Fruit fly (Drosophila melanogaster) whole organism, embryonic: ENCODE results near the gene CG8100.

ENCODE experiments used
- Aef1 ChIP-seq: fragments of 200-800 bp; sonication (Bioruptor generic); IDR thresholded peaks from 3 replicates; pipeline ENCODE4 v1.3.6; 2022; ENCODE audit warnings: missing biosample characterization, missing genetic modification characterization
- Bdp1 ChIP-seq: fragments of 200-800 bp; sonication (Bioruptor generic); optimal IDR thresholded peaks from 3 replicates; lab custom pipeline; 2016; ENCODE audit warnings: missing biosample characterization, missing genetic modification characterization
- CG11695 ChIP-seq: fragments of 200-800 bp; sonication (Bioruptor generic); IDR thresholded peaks from 3 replicates; pipeline ENCODE4 v1.3.6; 2022; ENCODE audit warnings: missing biosample characterization, missing genetic modification characterization
- CG12391 ChIP-seq: fragments of 200-800 bp; sonication (Bioruptor generic); optimal IDR thresholded peaks from 3 replicates; lab custom pipeline; 2018; ENCODE audit warnings: missing biosample characterization, mild to moderate bottlenecking, missing genetic modification characterization, moderate library complexity
- CG12659 ChIP-seq: fragments of 200-800 bp; sonication (Bioruptor generic); optimal IDR thresholded peaks from 3 replicates; lab custom pipeline; 2017; ENCODE audit warnings: mild to moderate bottlenecking, missing biosample characterization, missing genetic modification reagents, missing genetic modification characterization
- CG13123 ChIP-seq: fragments of 200-800 bp; sonication (Bioruptor generic); optimal IDR thresholded peaks from 2 replicates; lab custom pipeline; 2016; ENCODE audit warnings: missing biosample characterization, missing genetic modification characterization
- CG13424 ChIP-seq: fragments of 200-800 bp; sonication (Bioruptor generic); optimal IDR thresholded peaks from 2 replicates; lab custom pipeline; 2019; ENCODE audit warnings: missing biosample characterization, mild to moderate bottlenecking, missing genetic modification characterization, moderate library complexity
- CG14050 ChIP-seq: fragments of 200-800 bp; sonication (Bioruptor generic); IDR thresholded peaks from 3 replicates; pipeline ENCODE4 v1.3.6; 2022; ENCODE audit warnings: missing biosample characterization, missing genetic modification characterization
- CG14710 ChIP-seq: fragments of 200-800 bp; sonication (Bioruptor generic); optimal IDR thresholded peaks from 3 replicates; lab custom pipeline; 2019; ENCODE audit warnings: missing biosample characterization, mild to moderate bottlenecking, missing genetic modification characterization, moderate library complexity
- CG15269 ChIP-seq: fragments of 200-800 bp; sonication (Bioruptor generic); optimal IDR thresholded peaks from 2 replicates; lab custom pipeline; 2018; ENCODE audit warnings: missing biosample characterization, mild to moderate bottlenecking, missing genetic modification characterization, moderate library complexity
- CG15696 ChIP-seq: fragments of 200-800 bp; sonication (Bioruptor generic); optimal IDR thresholded peaks from 2 replicates; lab custom pipeline; 2019; ENCODE audit warnings: missing biosample characterization, mild to moderate bottlenecking, missing genetic modification characterization, moderate library complexity
- CG1602 ChIP-seq: fragments of 200-800 bp; sonication (Bioruptor generic); optimal IDR thresholded peaks from 3 replicates; lab custom pipeline; 2016; ENCODE audit warnings: missing biosample characterization, missing genetic modification characterization
- CG16815 ChIP-seq: fragments of 200-800 bp; sonication (Bioruptor generic); optimal IDR thresholded peaks from 3 replicates; lab custom pipeline; 2017; ENCODE audit warnings: missing biosample characterization, mild to moderate bottlenecking, missing genetic modification characterization
- CG17359 ChIP-seq: fragments of 200-800 bp; sonication (Bioruptor generic); optimal IDR thresholded peaks from 3 replicates; lab custom pipeline; 2018; ENCODE audit warnings: missing biosample characterization, mild to moderate bottlenecking, missing genetic modification characterization, moderate library complexity
- CG2889 ChIP-seq: fragments of 200-800 bp; sonication (Bioruptor generic); IDR thresholded peaks from 3 replicates; pipeline ENCODE4 v1.3.6; 2022; ENCODE audit warnings: missing biosample characterization, missing genetic modification characterization
- CG30020 ChIP-seq: fragments of 200-800 bp; optimal IDR thresholded peaks from 2 replicates; lab custom pipeline; 2019; ENCODE audit warnings: missing biosample characterization, mild to moderate bottlenecking, missing genetic modification characterization, moderate library complexity
- CG31441 ChIP-seq: fragments of 200-800 bp; sonication (Bioruptor generic); IDR thresholded peaks from 2 replicates; pipeline ENCODE4 v1.3.6; 2022; ENCODE audit warnings: missing biosample characterization, missing genetic modification characterization
- CG33557 ChIP-seq: fragments of 200-800 bp; sonication (Bioruptor generic); optimal IDR thresholded peaks from 2 replicates; lab custom pipeline; 2019; ENCODE audit warnings: missing biosample characterization, mild to moderate bottlenecking, missing genetic modification characterization, moderate library complexity
- CG34224 ChIP-seq: fragments of 200-800 bp; sonication (Bioruptor generic); IDR thresholded peaks from 3 replicates; pipeline ENCODE4 v1.3.6; 2022; ENCODE audit warnings: missing biosample characterization, missing genetic modification characterization; ENCODE audit not compliant: partially characterized antibody
- CG6765 ChIP-seq: fragments of 200-800 bp; sonication (Bioruptor generic); optimal IDR thresholded peaks from 3 replicates; lab custom pipeline; 2017; ENCODE audit warnings: missing biosample characterization, mild to moderate bottlenecking, missing genetic modification characterization
- CG6813 ChIP-seq: fragments of 200-800 bp; sonication (Bioruptor generic); optimal IDR thresholded peaks from 2 replicates; lab custom pipeline; 2017; ENCODE audit warnings: missing biosample characterization, missing genetic modification characterization, mild to moderate bottlenecking, moderate library complexity, missing genetic modification reagents
- CG7556 ChIP-seq: fragments of 200-800 bp; sonication (Bioruptor generic); optimal IDR thresholded peaks from 2 replicates; lab custom pipeline; 2017; ENCODE audit warnings: missing biosample characterization, mild to moderate bottlenecking, missing genetic modification characterization
- CG8359 ChIP-seq: fragments of 200-800 bp; sonication (Bioruptor generic); optimal IDR thresholded peaks from 2 replicates; lab custom pipeline; 2017; ENCODE audit warnings: missing biosample characterization, mild to moderate bottlenecking, missing genetic modification characterization, borderline replicate concordance
- CG8478 ChIP-seq: fragments of >200 bp; optimal IDR thresholded peaks from 2 replicates; lab custom pipeline; 2018
- CG9437 ChIP-seq: fragments of 200-800 bp; sonication (Bioruptor generic); optimal IDR thresholded peaks from 2 replicates; lab custom pipeline; 2018; ENCODE audit warnings: missing biosample characterization, mild to moderate bottlenecking, missing genetic modification characterization
- CG9932 ChIP-seq: fragments of 200-800 bp; sonication (Bioruptor generic); IDR thresholded peaks from 2 replicates; pipeline ENCODE4 v1.3.6; 2022; ENCODE audit warnings: missing biosample characterization, missing genetic modification characterization
- D19B ChIP-seq: fragments of 200-800 bp; sonication (Bioruptor generic); optimal IDR thresholded peaks from 2 replicates; lab custom pipeline; 2017; ENCODE audit warnings: missing biosample characterization, mild to moderate bottlenecking, missing genetic modification characterization
- Dad ChIP-seq: fragments of 200-800 bp; sonication (Bioruptor generic); optimal IDR thresholded peaks from 3 replicates; lab custom pipeline; 2016; ENCODE audit warnings: missing biosample characterization, missing genetic modification characterization
- HHEX ChIP-seq: fragments of 200-800 bp; sonication (Bioruptor generic); optimal IDR thresholded peaks from 3 replicates; lab custom pipeline; 2017; ENCODE audit warnings: missing biosample characterization, mild to moderate bottlenecking, missing genetic modification characterization, missing genetic modification reagents
- HLH54F ChIP-seq: fragments of 200-800 bp; sonication (Bioruptor generic); optimal IDR thresholded peaks from 3 replicates; lab custom pipeline; 2016; ENCODE audit warnings: missing biosample characterization, missing genetic modification characterization
- Myb ChIP-seq: fragments of 200-800 bp; sonication (Bioruptor generic); optimal IDR thresholded peaks from 2 replicates; lab custom pipeline; 2016; ENCODE audit warnings: missing biosample characterization, missing genetic modification characterization
- NC2β ChIP-seq: fragments of 200-800 bp; sonication (Bioruptor generic); optimal IDR thresholded peaks from 2 replicates; lab custom pipeline; 2016; ENCODE audit warnings: missing biosample characterization, missing genetic modification characterization
- Spps ChIP-seq: fragments of 200-800 bp; sonication (Bioruptor generic); optimal IDR thresholded peaks from 2 replicates; lab custom pipeline; 2018; ENCODE audit warnings: missing biosample characterization, mild to moderate bottlenecking, missing genetic modification characterization
- Tbp ChIP-seq: fragments of >200 bp; optimal IDR thresholded peaks from 2 replicates; lab custom pipeline; 2018; ENCODE audit warnings: missing biosample characterization, missing genetic modification characterization
- YL-1 ChIP-seq: fragments of 200-800 bp; sonication (Bioruptor generic); optimal IDR thresholded peaks from 3 replicates; lab custom pipeline; 2017; ENCODE audit warnings: missing biosample characterization, mild to moderate bottlenecking, missing genetic modification characterization
- ab ChIP-seq: fragments of 200-800 bp; sonication (Bioruptor generic); optimal IDR thresholded peaks from 2 replicates; lab custom pipeline; 2016; ENCODE audit warnings: missing biosample characterization, missing genetic modification characterization
- cad ChIP-seq: fragments of >200 bp; optimal IDR thresholded peaks from 2 replicates; lab custom pipeline; 2017; ENCODE audit warnings: missing biosample characterization, missing genetic modification characterization
- dysf ChIP-seq: fragments of 200-800 bp; sonication (Bioruptor generic); IDR thresholded peaks from 3 replicates; pipeline ENCODE4 v1.3.6; 2022; ENCODE audit warnings: missing biosample characterization, missing genetic modification characterization
- fu2 ChIP-seq: fragments of 200-800 bp; sonication (Bioruptor generic); optimal IDR thresholded peaks from 2 replicates; lab custom pipeline; 2016; ENCODE audit warnings: missing biosample characterization, missing genetic modification characterization
- gcm2 ChIP-seq: fragments of 200-800 bp; sonication (Bioruptor generic); optimal IDR thresholded peaks from 2 replicates; lab custom pipeline; 2016; ENCODE audit warnings: missing biosample characterization, missing genetic modification characterization
- jing ChIP-seq: fragments of 200-800 bp; sonication (Bioruptor generic); optimal IDR thresholded peaks from 2 replicates; lab custom pipeline; 2018; ENCODE audit warnings: missing biosample characterization, mild to moderate bottlenecking, missing genetic modification characterization
- mld ChIP-seq: fragments of 200-800 bp; sonication (Bioruptor generic); IDR thresholded peaks from 3 replicates; pipeline ENCODE4 v1.3.6; 2022; ENCODE audit warnings: missing biosample characterization, missing genetic modification characterization; ENCODE audit not compliant: partially characterized antibody
- nerfin-1 ChIP-seq: fragments of 200-800 bp; sonication (Bioruptor generic); optimal IDR thresholded peaks from 3 replicates; lab custom pipeline; 2019; ENCODE audit warnings: missing biosample characterization, mild to moderate bottlenecking, missing genetic modification characterization, moderate library complexity
- pzg ChIP-seq: fragments of 200-800 bp; sonication (Bioruptor generic); optimal IDR thresholded peaks from 3 replicates; lab custom pipeline; 2018; ENCODE audit warnings: missing biosample characterization, mild to moderate bottlenecking, missing genetic modification characterization, moderate library complexity
- stc ChIP-seq: fragments of 200-800 bp; sonication (Bioruptor generic); IDR thresholded peaks from 2 replicates; pipeline ENCODE4 v1.3.6; 2022; ENCODE audit warnings: missing biosample characterization, missing genetic modification characterization
- tin ChIP-seq: fragments of 200-800 bp; sonication (Bioruptor generic); optimal IDR thresholded peaks from 3 replicates; lab custom pipeline; 2016; ENCODE audit warnings: missing biosample characterization, missing genetic modification characterization
- ttk ChIP-seq: fragments of 200-800 bp; sonication (Bioruptor generic); IDR thresholded peaks from 2 replicates; pipeline ENCODE4 v2.1.2; 2022; ENCODE audit warnings: missing biosample characterization, missing genetic modification characterization
- unpg ChIP-seq: fragments of 200-800 bp; sonication (Bioruptor generic); optimal IDR thresholded peaks from 3 replicates; lab custom pipeline; 2018; ENCODE audit warnings: missing biosample characterization, mild to moderate bottlenecking, missing genetic modification characterization, moderate library complexity
- vfl ChIP-seq: fragments of 200-800 bp; sonication (Bioruptor generic); optimal IDR thresholded peaks from 2 replicates; lab custom pipeline; 2016; ENCODE audit warnings: missing biosample characterization, missing genetic modification characterization
- vnd ChIP-seq: fragments of 200-800 bp; sonication (Bioruptor generic); IDR thresholded peaks from 3 replicates; pipeline ENCODE4 v1.3.6; 2022; ENCODE audit warnings: missing biosample characterization, missing genetic modification characterization; ENCODE audit not compliant: partially characterized antibody

CG8100 gene

DNA sequence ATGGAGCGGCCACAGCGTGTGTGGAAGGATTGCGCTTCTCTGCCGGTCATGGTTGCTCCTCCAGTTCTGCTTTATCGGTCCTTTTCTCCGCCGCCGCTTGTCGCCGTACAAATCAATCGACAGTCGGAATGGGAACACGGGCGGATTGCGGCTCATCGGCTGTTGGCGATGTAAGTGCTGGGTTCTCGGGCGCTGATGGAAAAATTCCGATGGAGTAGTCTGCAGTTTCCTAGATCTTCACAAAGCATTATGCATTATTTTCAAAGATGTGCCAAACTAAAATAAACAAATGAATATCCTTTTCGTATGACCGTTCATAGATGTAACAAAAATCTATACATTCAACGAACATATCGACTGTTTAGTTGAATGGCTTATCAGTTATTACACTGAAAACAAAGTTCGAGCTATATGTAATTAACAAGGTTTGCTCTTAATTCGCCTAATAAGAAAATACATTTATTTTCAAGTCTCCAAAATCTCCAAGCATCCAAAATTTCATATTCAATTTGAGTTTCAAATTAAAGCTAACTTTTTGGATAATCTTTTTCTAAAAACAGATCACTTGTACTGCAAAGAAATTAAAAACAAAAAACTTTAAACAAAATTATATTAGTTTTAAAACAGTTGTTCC is 33.7 kb upstream of the CG8100 start, which contains the start of gene Neurl4 (continued):
- TF ChIP-seq CG8359 (GFP tag; lab: Kevin White, UChicago) (no peak), unpg (GFP tag; lab: Kevin White, UChicago) (no peak), Spps (tag; lab: Kevin White, UChicago) (peak; percentile 46), CG17359 (tag; lab: Kevin White, UChicago) (peak; percentile 78), CG31441 (GFP tag; lab: Robert Waterston, UW) (peak; percentile 90), ttk (GFP tag; lab: Robert Waterston, UW) (peak; percentile 68), CG13123 (GFP tag; lab: Kevin White, UChicago) (peak; percentile 33), NC2β (peak; percentile 62), CG9932 (peak; percentile 66), fu2 (GFP tag; lab: Kevin White, UChicago) (peak; percentile 66), CG15696 (peak; percentile 73), ab (GFP tag; lab: Kevin White, UChicago) (no peak), HLH54F (GFP tag; lab: Kevin White, UChicago) (peak; percentile 52), gcm2 (GFP tag; lab: Kevin White, UChicago) (no peak), tin (peak; percentile 49), Aef1 (GFP tag; lab: Robert Waterston, UW) (peak; percentile 60; the same call in 2 of the 3 replicates), mld (GFP tag; lab: Robert Waterston, UW) (no peak), CG9437 (GFP tag; lab: Kevin White, UChicago) (peak; percentile 47), YL-1 (peak; percentile 31), Bdp1 (GFP tag; lab: Kevin White, UChicago) (no peak), stc (peak; percentile 57; the same call in 1 of the 2 replicates), cad (GFP tag; lab: Kevin White, UChicago) (no peak), CG30020 (tag; lab: Kevin White, UChicago) (peak; percentile 29), CG13424 (peak; percentile 80), CG33557 (GFP tag; lab: Kevin White, UChicago) (peak; percentile 75), D19B (GFP tag; lab: Kevin White, UChicago) (no peak), CG1602 (GFP tag; lab: Kevin White, UChicago) (peak; percentile 68), CG15269 (tag; lab: Kevin White, UChicago) (no peak), CG34224 (GFP tag; lab: Robert Waterston, UW) (no peak), vfl (no peak), CG8478 (no peak), vnd (GFP tag; lab: Robert Waterston, UW) (no peak), CG11695 (peak; percentile 54; the same call in 2 of the 3 replicates), Dad (GFP tag; lab: Kevin White, UChicago) (peak; percentile 27), pzg (peak; percentile 38), CG16815 (GFP tag; lab: Kevin White, UChicago) (peak; percentile 50), CG6813 (peak; percentile 47), nerfin-1 (tag; lab: Kevin White, UChicago) (peak; percentile 75), jing (GFP tag; lab: Kevin White, UChicago) (peak; percentile 38), CG14710 (tag; lab: Kevin White, UChicago) (peak; percentile 65), CG12659 (GFP tag; lab: Kevin White, UChicago) (peak; percentile 80), CG14050 (GFP tag; lab: Robert Waterston, UW) (peak; percentile 66; the same call in 2 of the 3 replicates), dysf (peak; percentile 63; the same call in 2 of the 3 replicates), Tbp (no peak), CG7556 (GFP tag; lab: Kevin White, UChicago) (peak; percentile 32), CG2889 (peak; percentile 64; the same call in 2 of the 3 replicates), CG6765 (GFP tag; lab: Kevin White, UChicago) (peak; percentile 67), Myb (GFP tag; lab: Kevin White, UChicago) (peak; percentile 62), HHEX (peak; percentile 70), CG12391 (tag; lab: Kevin White, UChicago) (peak; percentile 87)
